Worm (Caenorhabditis elegans) whole organism, L2 larva: ENCODE data around the gene R160.5.
"Not testable (repeated sequence)": the region's sequence is repeated elsewhere in the genome, so short reads cannot be mapped to it uniquely, and the experiment has no call there.

ENCODE experiments used
- C34F6.9 ChIP-seq: fragments of 150-350 bp; optimal IDR thresholded peaks from 2 replicates; lab custom pipeline; 2014; ENCODE audit warnings: missing biosample characterization, missing genetic modification characterization
- F13H6.1 ChIP-seq: sonication (generic microtip); optimal IDR thresholded peaks from 2 replicates; lab custom pipeline; 2016; ENCODE audit warnings: missing genetic modification characterization, missing compliant biosample characterization
- Y55F3AM.14 ChIP-seq: fragments of 200-800 bp; sonication (Bioruptor generic); optimal IDR thresholded peaks from 2 replicates; lab custom pipeline; 2018; ENCODE audit warnings: mild to moderate bottlenecking, missing genetic modification characterization, missing compliant biosample characterization
- ZK546.5 ChIP-seq: sonication (generic microtip); optimal IDR thresholded peaks from 2 replicates; lab custom pipeline; 2017; ENCODE audit warnings: missing biosample characterization, missing genetic modification characterization
- aly-2 ChIP-seq: fragments of 150-350 bp; optimal IDR thresholded peaks from 2 replicates; lab custom pipeline; 2014; ENCODE audit warnings: missing biosample characterization, missing genetic modification characterization
- ama-1 ChIP-seq: fragments of 150-350 bp; optimal IDR thresholded peaks from 2 replicates; lab custom pipeline; 2018; ENCODE audit warnings: inconsistent platforms
- ceh-82 ChIP-seq: fragments of 150-350 bp; optimal IDR thresholded peaks from 2 replicates; lab custom pipeline; 2014; ENCODE audit warnings: missing biosample characterization, missing genetic modification characterization
- dmd-4 ChIP-seq: sonication (generic microtip); optimal IDR thresholded peaks from 2 replicates; lab custom pipeline; 2017; ENCODE audit warnings: missing biosample characterization, missing genetic modification characterization
- egl-27 ChIP-seq: sonication (generic microtip); optimal IDR thresholded peaks from 3 replicates; lab custom pipeline; 2017; ENCODE audit warnings: missing biosample characterization, missing genetic modification reagents, missing genetic modification characterization
- elt-1 ChIP-seq: fragments of 150-350 bp; optimal IDR thresholded peaks from 2 replicates; lab custom pipeline; 2014; ENCODE audit warnings: missing biosample characterization, missing genetic modification characterization
- elt-3 ChIP-seq: sonication (generic microtip); optimal IDR thresholded peaks from 2 replicates; lab custom pipeline; 2017; ENCODE audit warnings: missing biosample characterization, missing genetic modification characterization
- fos-1 ChIP-seq: fragments of 150-350 bp; optimal IDR thresholded peaks from 2 replicates; lab custom pipeline; 2014; ENCODE audit warnings: missing biosample characterization, missing genetic modification characterization
- lin-11 ChIP-seq: fragments of 150-350 bp; sonication (generic microtip); optimal IDR thresholded peaks from 2 replicates; lab custom pipeline; 2014; ENCODE audit warnings: missing biosample characterization, missing genetic modification characterization, inconsistent platforms, mixed read lengths
- lin-39 ChIP-seq: fragments of 150-350 bp; optimal IDR thresholded peaks from 2 replicates; lab custom pipeline; 2014; ENCODE audit warnings: missing biosample characterization, missing genetic modification reagents, missing genetic modification characterization
- nhr-10 ChIP-seq: sonication (generic microtip); optimal IDR thresholded peaks from 2 replicates; lab custom pipeline; 2017; ENCODE audit warnings: missing biosample characterization, missing genetic modification characterization
- nhr-11 ChIP-seq: fragments of 150-350 bp; optimal IDR thresholded peaks from 2 replicates; lab custom pipeline; 2014; ENCODE audit warnings: missing biosample characterization, missing genetic modification characterization
- nhr-12 ChIP-seq: fragments of 150-350 bp; optimal IDR thresholded peaks from 2 replicates; lab custom pipeline; 2014; ENCODE audit warnings: missing biosample characterization, missing genetic modification characterization
- nhr-129 ChIP-seq: fragments of 150-350 bp; optimal IDR thresholded peaks from 2 replicates; lab custom pipeline; 2014; ENCODE audit warnings: missing biosample characterization, missing genetic modification characterization
- nhr-21 ChIP-seq: fragments of 150-350 bp; optimal IDR thresholded peaks from 2 replicates; lab custom pipeline; 2014; ENCODE audit warnings: missing biosample characterization, missing genetic modification characterization
- nhr-23 ChIP-seq: fragments of 150-350 bp; optimal IDR thresholded peaks from 2 replicates; lab custom pipeline; 2014; ENCODE audit warnings: missing biosample characterization, missing genetic modification reagents, missing genetic modification characterization
- nhr-237 ChIP-seq: fragments of 150-350 bp; optimal IDR thresholded peaks from 2 replicates; lab custom pipeline; 2014; ENCODE audit warnings: missing biosample characterization, missing genetic modification characterization
- nhr-6 ChIP-seq: fragments of 150-350 bp; optimal IDR thresholded peaks from 2 replicates; lab custom pipeline; 2014; ENCODE audit warnings: missing biosample characterization, missing genetic modification characterization
- peb-1 ChIP-seq: fragments of 150-350 bp; optimal IDR thresholded peaks from 2 replicates; lab custom pipeline; 2014; ENCODE audit warnings: missing biosample characterization, missing genetic modification characterization
- sem-4 ChIP-seq: fragments of 150-350 bp; optimal IDR thresholded peaks from 2 replicates; lab custom pipeline; 2014; ENCODE audit warnings: missing biosample characterization, missing genetic modification reagents, missing genetic modification characterization
- skn-1 ChIP-seq: sonication (generic microtip); optimal IDR thresholded peaks from 2 replicates; lab custom pipeline; 2017; ENCODE audit warnings: missing biosample characterization, missing genetic modification characterization
- sma-3 ChIP-seq: sonication (generic microtip); optimal IDR thresholded peaks from 2 replicates; lab custom pipeline; 2016; ENCODE audit warnings: missing genetic modification reagents, missing genetic modification characterization, missing compliant biosample characterization
- sma-9 ChIP-seq, 2 experiments: fragments of 150-350 bp in 1 of 2; sonication (generic microtip) in 1 of 2; optimal IDR thresholded peaks; 2 replicates each; lab custom pipeline; 2014 to 2016; ENCODE audit warnings: missing genetic modification characterization in 2 of 2, mild to moderate bottlenecking in 1 of 2, missing biosample characterization in 1 of 2, missing compliant biosample characterization in 1 of 2, missing genetic modification reagents in 1 of 2, moderate library complexity in 1 of 2
- snpc-4 ChIP-seq: fragments of 150-350 bp; optimal IDR thresholded peaks from 2 replicates; lab custom pipeline; 2014; ENCODE audit warnings: missing biosample characterization, missing genetic modification characterization
- unc-39 ChIP-seq: fragments of 150-350 bp; optimal IDR thresholded peaks from 2 replicates; lab custom pipeline; 2014; ENCODE audit warnings: missing biosample characterization, missing genetic modification characterization
- ztf-1 ChIP-seq: fragments of 200-800 bp; sonication (Bioruptor generic); conservative IDR thresholded peaks from 2 replicates; pipeline ENCODE4 v1.3.6; 2022; ENCODE audit warnings: missing genetic modification characterization, missing compliant biosample characterization
- ztf-11 ChIP-seq: sonication (generic microtip); optimal IDR thresholded peaks from 2 replicates; lab custom pipeline; 2017; ENCODE audit warnings: missing biosample characterization, missing genetic modification characterization
- ztf-4 ChIP-seq: fragments of 150-350 bp; optimal IDR thresholded peaks from 2 replicates; lab custom pipeline; 2014; ENCODE audit warnings: missing biosample characterization, missing genetic modification characterization

The R160.5 gene

DNA sequence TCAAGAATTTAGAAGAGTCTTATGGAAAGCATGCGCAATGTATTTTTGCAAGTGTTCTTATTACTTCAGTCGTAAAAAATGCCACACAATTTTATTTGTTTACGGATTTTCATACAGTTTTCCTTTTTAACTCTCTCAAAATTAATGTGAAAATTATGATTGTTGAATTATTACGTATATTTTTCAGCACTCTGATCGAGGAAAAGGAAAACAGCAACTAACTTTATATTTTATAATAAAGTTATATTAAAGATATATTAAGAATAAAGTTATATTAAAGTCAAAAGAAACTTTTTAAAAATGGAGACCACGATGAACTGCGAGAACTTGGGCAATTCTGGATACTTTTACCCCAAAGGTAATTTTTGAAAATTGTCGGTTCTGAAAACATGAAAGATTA, 20.5 kb downstream of the R160.5 start, which contains the start of gene F14H12.2:
Gene F14H12.2 (plus strand): TSS at position 301 of the 400 bp plus-strand sequence.
- no peak for TF ChIP-seq ztf-1 (GFP tag; lab: Robert Waterston, UW)
- TF ChIP-seq lin-11: no peak
- no peak for TF ChIP-seq peb-1 (tag; lab: Kevin White, UChicago)
- no peak for TF ChIP-seq skn-1 (tag; lab: Kevin White, UChicago)
- TF ChIP-seq nhr-23: no peak
- TF ChIP-seq nhr-6 (tag; lab: Kevin White, UChicago): no peak
- TF ChIP-seq fos-1 (tag; lab: Kevin White, UChicago): no peak
- no peak for TF ChIP-seq nhr-237 (tag; lab: Kevin White, UChicago)
- no peak for TF ChIP-seq lin-39 (tag; lab: Kevin White, UChicago)
- TF ChIP-seq ztf-11 (tag; lab: Kevin White, UChicago): no peak
- TF ChIP-seq unc-39 (tag; lab: Kevin White, UChicago): no peak
- TF ChIP-seq sma-9 (GFP tag; optimal IDR thresholded peaks at IDR 0.05; lab: Kevin White, UChicago): no peak
- no peak for TF ChIP-seq sma-9 (tag; optimal IDR thresholded peaks at IDR 0.05; lab: Kevin White, UChicago)
- TF ChIP-seq F13H6.1 (tag; lab: Kevin White, UChicago): no peak
- TF ChIP-seq egl-27 (tag; lab: Kevin White, UChicago): no peak

DNA sequence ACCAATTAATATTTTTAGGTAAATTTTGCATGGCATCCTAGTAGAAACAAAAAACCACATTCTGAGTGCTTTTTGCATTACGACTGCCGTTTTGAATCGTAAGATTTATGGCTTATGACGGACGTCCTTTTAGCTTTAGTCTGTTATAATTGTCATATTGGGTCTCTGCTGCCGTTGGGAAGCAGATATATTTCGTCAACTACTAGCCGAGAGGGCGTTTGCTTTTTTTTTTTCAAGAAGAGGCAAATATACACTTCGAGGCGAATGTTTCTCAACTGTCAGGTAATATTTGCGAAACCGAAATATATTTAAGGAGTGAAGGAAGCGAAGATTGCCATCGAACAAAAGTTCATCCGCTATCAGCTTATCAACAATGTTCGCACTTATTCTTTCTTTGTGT, 26.7 kb downstream of the R160.5 start, which contains the start of gene F14H12.3:
Gene F14H12.3 (plus strand): TSS at position 301 of the 400 bp plus-strand sequence.
- TF ChIP-seq ztf-1 (GFP tag; lab: Robert Waterston, UW) (no peak), dmd-4 (tag; lab: Kevin White, UChicago) (no peak), nhr-237 (tag; lab: Kevin White, UChicago) (no peak), nhr-11 (tag; lab: Kevin White, UChicago) (no peak), fos-1 (tag; lab: Kevin White, UChicago) (no peak), ZK546.5 (tag; lab: Kevin White, UChicago) (no peak), nhr-10 (no peak), elt-1 (tag; lab: Kevin White, UChicago) (no peak), sem-4 (no peak), Y55F3AM.14 (GFP tag; lab: Kevin White, UChicago) (no peak), aly-2 (tag; lab: Kevin White, UChicago) (no peak), ztf-4 (tag; lab: Kevin White, UChicago) (no peak), ceh-82 (tag; lab: Kevin White, UChicago) (no peak), C34F6.9 (no peak), ama-1 (lab: Kevin White, UChicago) (no peak), nhr-12 (tag; lab: Kevin White, UChicago) (no peak)

DNA sequence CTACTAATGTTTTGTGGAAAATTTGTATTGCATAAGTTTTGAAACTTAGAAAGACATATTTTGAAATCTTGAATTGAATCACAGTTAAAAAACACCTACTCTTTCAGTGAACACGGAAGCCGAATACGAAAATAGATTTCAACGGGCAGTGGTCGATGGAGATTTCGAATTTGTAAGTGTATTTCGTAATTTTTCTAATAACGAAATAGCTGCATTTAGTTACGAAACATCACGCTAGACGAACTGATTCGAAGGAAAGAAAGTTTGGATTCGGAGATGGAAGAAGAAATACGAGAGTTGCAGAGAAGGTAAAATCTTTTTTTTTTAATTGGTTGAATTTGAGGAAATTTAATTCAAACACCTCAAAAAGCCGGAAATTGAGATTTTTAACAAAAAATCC, 27.9 kb downstream of the R160.5 start:
- TF ChIP-seq nhr-21 (tag; lab: Kevin White, UChicago) (no peak), ztf-4 (tag; lab: Kevin White, UChicago) (no peak), elt-3 (tag; lab: Kevin White, UChicago) (no peak), nhr-129 (tag; lab: Kevin White, UChicago) (no peak)

DNA sequence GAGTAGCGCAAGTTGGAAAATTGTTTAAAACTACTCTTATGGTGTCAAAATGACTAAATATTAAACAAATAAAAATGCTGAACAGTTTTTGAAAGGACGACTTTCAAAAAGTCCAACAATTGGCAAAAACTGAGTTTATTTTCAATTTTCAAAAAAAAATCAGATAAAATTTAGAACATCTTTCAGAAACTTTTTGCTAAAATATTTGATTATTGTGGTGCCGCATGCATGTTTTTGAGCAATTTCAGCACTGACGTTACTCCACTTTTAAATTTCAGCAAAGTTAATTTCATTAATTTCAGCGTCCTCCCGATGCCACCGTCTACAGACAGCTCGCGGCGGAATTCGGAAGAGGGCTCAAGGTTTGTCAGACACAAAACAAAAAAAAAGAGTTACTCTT, 31.3 kb downstream of the R160.5 start, which contains the start of gene cst-1:
Gene cst-1 (plus strand): TSS at position 301 of the 400 bp plus-strand sequence.
- not testable (repeated sequence) for TF ChIP-seq sem-4; sma-3 (GFP tag; lab: Kevin White, UChicago); nhr-11 (tag; lab: Kevin White, UChicago)
- TF ChIP-seq, all 48 proteins: peak for 0; not testable (repeated sequence) for 48

DNA sequence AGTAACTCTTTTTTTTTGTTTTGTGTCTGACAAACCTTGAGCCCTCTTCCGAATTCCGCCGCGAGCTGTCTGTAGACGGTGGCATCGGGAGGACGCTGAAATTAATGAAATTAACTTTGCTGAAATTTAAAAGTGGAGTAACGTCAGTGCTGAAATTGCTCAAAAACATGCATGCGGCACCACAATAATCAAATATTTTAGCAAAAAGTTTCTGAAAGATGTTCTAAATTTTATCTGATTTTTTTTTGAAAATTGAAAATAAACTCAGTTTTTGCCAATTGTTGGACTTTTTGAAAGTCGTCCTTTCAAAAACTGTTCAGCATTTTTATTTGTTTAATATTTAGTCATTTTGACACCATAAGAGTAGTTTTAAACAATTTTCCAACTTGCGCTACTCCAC, 34.7 kb downstream of the R160.5 start, which contains the start of gene cst-2:
Gene cst-2 (minus strand): TSS at position 101 of the 400 bp plus-strand sequence.
- TF ChIP-seq snpc-4 (tag; lab: Kevin White, UChicago); sem-4; nhr-10: not testable (repeated sequence)

DNA sequence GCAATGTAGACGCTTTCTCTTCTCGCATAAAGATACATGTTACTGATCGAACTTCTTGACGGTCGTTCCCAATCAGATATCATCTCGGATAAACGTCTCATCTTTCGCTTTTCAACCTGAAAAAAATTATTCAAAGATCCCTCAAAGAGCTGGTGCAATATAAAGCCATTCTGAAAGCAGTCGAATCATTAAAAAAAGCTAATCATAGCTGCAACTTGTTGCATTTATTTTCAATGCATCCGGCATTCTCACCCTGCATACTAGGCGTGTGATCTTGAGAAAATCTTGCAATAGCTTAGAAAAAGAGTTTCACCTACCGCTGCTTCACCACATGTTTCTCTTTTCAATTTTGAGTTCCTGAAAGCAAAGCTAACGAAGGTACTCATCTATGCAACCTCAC, 38.4 kb downstream of the R160.5 start, which contains the start of gene C24A8.6:
Gene C24A8.6 (minus strand): TSS at position 101 of the 400 bp plus-strand sequence.
- not testable (repeated sequence) for TF ChIP-seq dmd-4, ZK546.5, egl-27 (tag; lab: Kevin White, UChicago)
